Worm (Caenorhabditis elegans): Measurements from ENCODE around the gene ZK1251.3.

DNA sequence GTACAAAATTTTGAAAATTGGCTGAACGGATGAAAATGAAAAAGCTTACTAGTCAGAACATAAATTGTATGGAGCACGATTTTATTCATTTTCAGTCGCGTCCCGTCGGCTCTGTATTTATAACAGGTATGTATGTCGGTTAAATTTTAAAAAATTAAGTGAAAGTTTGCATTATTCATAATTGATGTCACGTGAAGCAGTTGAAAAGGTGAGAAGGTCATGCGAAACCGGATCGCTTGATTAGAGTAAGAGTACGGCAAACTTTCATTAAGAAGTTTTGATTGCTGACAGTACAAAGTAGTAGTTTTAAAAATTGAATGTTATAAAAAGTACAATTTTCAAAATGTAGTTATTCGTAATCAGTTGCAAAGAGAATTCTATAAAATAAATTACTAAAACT, 10.3 kb upstream of the ZK1251.3 start:
- TF ChIP-seq nhr-237 (tag; optimal IDR thresholded peaks at IDR 0.05) = no peak
- TF ChIP-seq unc-39 (tag; optimal IDR thresholded peaks at IDR 0.05) = no peak
- no peak for TF ChIP-seq zag-1 (tag; optimal IDR thresholded peaks at IDR 0.05)
- TF ChIP-seq nhr-11 (tag; optimal IDR thresholded peaks at IDR 0.05) = no peak

Data from whole organism, L2 larva.